Fruit fly (Drosophila melanogaster) whole organism, embryonic: ENCODE results near the gene CG6652.

Experiments
- Awh ChIP-seq: fragments of 200-800 bp; sonication (Bioruptor generic); IDR thresholded peaks from 2 replicates; pipeline ENCODE4, ENCODE4 v1.3.6; 2022; ENCODE audit warnings: missing biosample characterization, missing genetic modification characterization
- CG11247 ChIP-seq: fragments of 200-800 bp; sonication (Bioruptor generic); IDR thresholded peaks from 2 replicates; pipeline ENCODE4 v1.3.6; 2022; ENCODE audit warnings: missing biosample characterization, missing genetic modification characterization
- CG15011 ChIP-seq: fragments of 200-800 bp; sonication (Bioruptor generic); optimal IDR thresholded peaks from 3 replicates; lab custom pipeline; 2018; ENCODE audit warnings: missing biosample characterization, mild to moderate bottlenecking, missing genetic modification characterization
- CG1647 ChIP-seq: fragments of 200-800 bp; sonication (Bioruptor generic); optimal IDR thresholded peaks from 3 replicates; lab custom pipeline; 2016; ENCODE audit warnings: missing biosample characterization, missing genetic modification characterization
- CG17186 ChIP-seq: fragments of 200-800 bp; sonication (Bioruptor generic); optimal IDR thresholded peaks from 3 replicates; lab custom pipeline; 2017; ENCODE audit warnings: missing biosample characterization, missing genetic modification reagents, missing genetic modification characterization
- CG1792 ChIP-seq: fragments of 200-800 bp; sonication (Bioruptor generic); optimal IDR thresholded peaks from 2 replicates; lab custom pipeline; 2016; ENCODE audit warnings: missing biosample characterization, missing genetic modification characterization
- CG2875 ChIP-seq: fragments of 200-800 bp; sonication (Bioruptor generic); optimal IDR thresholded peaks from 2 replicates; lab custom pipeline; 2017; ENCODE audit warnings: missing biosample characterization, mild to moderate bottlenecking, missing genetic modification characterization, missing genetic modification reagents
- CG33557 ChIP-seq: fragments of 200-800 bp; sonication (Bioruptor generic); optimal IDR thresholded peaks from 2 replicates; lab custom pipeline; 2019; ENCODE audit warnings: missing biosample characterization, mild to moderate bottlenecking, missing genetic modification characterization, moderate library complexity
- CG34224 ChIP-seq: fragments of 200-800 bp; sonication (Bioruptor generic); IDR thresholded peaks from 3 replicates; pipeline ENCODE4 v1.3.6; 2022; ENCODE audit warnings: missing biosample characterization, missing genetic modification characterization; ENCODE audit not compliant: partially characterized antibody
- CG4730 ChIP-seq: fragments of 200-800 bp; sonication (Bioruptor generic); IDR thresholded peaks from 2 replicates; pipeline ENCODE4 v1.3.6; 2022; ENCODE audit warnings: missing biosample characterization, missing genetic modification characterization
- CG8290 ChIP-seq, 3 experiments: fragments of 200-800 bp; sonication (Bioruptor generic); optimal IDR thresholded peaks; 2 replicates each; lab custom pipeline; 2016 to 2019; ENCODE audit warnings: missing biosample characterization in 3 of 3, missing genetic modification characterization in 3 of 3, mild to moderate bottlenecking in 2 of 3, moderate library complexity in 1 of 3
- CG9932 ChIP-seq: fragments of 200-800 bp; sonication (Bioruptor generic); IDR thresholded peaks from 2 replicates; pipeline ENCODE4 v1.3.6; 2022; ENCODE audit warnings: missing biosample characterization, missing genetic modification characterization
- CTCF ChIP-seq: fragments of 200-800 bp; sonication (Bioruptor generic); optimal IDR thresholded peaks from 2 replicates; lab custom pipeline; 2017; ENCODE audit warnings: missing biosample characterization, mild to moderate bottlenecking, missing genetic modification characterization, moderate library complexity
- CrebB ChIP-seq: fragments of 200-800 bp; sonication (Bioruptor generic); optimal IDR thresholded peaks from 3 replicates; lab custom pipeline; 2018; ENCODE audit warnings: missing biosample characterization, mild to moderate bottlenecking, missing genetic modification characterization
- Dip3 ChIP-seq: fragments of 200-800 bp; sonication (Bioruptor generic); optimal IDR thresholded peaks from 3 replicates; lab custom pipeline; 2016; ENCODE audit warnings: missing biosample characterization, missing genetic modification characterization
- Doc3 ChIP-seq: fragments of 200-800 bp; sonication (Bioruptor generic); IDR thresholded peaks from 3 replicates; pipeline ENCODE4 v1.3.6; 2022; ENCODE audit warnings: missing biosample characterization, missing genetic modification characterization; ENCODE audit not compliant: partially characterized antibody
- Ets97D ChIP-seq: fragments of 200-800 bp; sonication (Bioruptor generic); optimal IDR thresholded peaks from 3 replicates; lab custom pipeline; 2016; ENCODE audit warnings: missing biosample characterization, missing genetic modification characterization
- HmgD ChIP-seq: fragments of 200-800 bp; sonication (Bioruptor generic); optimal IDR thresholded peaks from 3 replicates; lab custom pipeline; 2016; ENCODE audit warnings: missing biosample characterization, missing genetic modification characterization
- Jarid2 ChIP-seq: fragments of 200-800 bp; sonication (Bioruptor generic); optimal IDR thresholded peaks from 3 replicates; lab custom pipeline; 2017; ENCODE audit warnings: mild to moderate bottlenecking, missing biosample characterization, missing genetic modification reagents, missing genetic modification characterization
- MBD-R2 ChIP-seq: fragments of 200-800 bp; sonication (Bioruptor generic); IDR thresholded peaks from 2 replicates; pipeline ENCODE4 v1.3.6; 2022; ENCODE audit warnings: missing biosample characterization, missing genetic modification characterization
- Mes4 ChIP-seq: fragments of 200-800 bp; sonication (Bioruptor generic); optimal IDR thresholded peaks from 2 replicates; lab custom pipeline; 2016; ENCODE audit warnings: missing biosample characterization, missing genetic modification characterization
- Opbp ChIP-seq: fragments of 200-800 bp; sonication (Bioruptor generic); IDR thresholded peaks from 3 replicates; pipeline ENCODE4 v1.3.6; 2022; ENCODE audit warnings: missing biosample characterization, missing genetic modification characterization; ENCODE audit not compliant: partially characterized antibody
- Ptx1 ChIP-seq: fragments of 200-800 bp; sonication (Bioruptor generic); IDR thresholded peaks from 2 replicates; pipeline ENCODE4 v1.3.6; 2022; ENCODE audit warnings: missing biosample characterization, missing genetic modification characterization
- Ravus ChIP-seq: fragments of 200-800 bp; sonication (Bioruptor generic); IDR thresholded peaks from 2 replicates; pipeline ENCODE4 v1.3.6; 2022; ENCODE audit warnings: missing biosample characterization, missing genetic modification characterization
- Rx ChIP-seq: fragments of 200-800 bp; sonication (Bioruptor generic); IDR thresholded peaks from 2 replicates; pipeline ENCODE4 v1.3.6; 2022; ENCODE audit warnings: missing biosample characterization, missing genetic modification characterization
- Sry-δ ChIP-seq: fragments of 200-800 bp; sonication (Bioruptor generic); optimal IDR thresholded peaks from 2 replicates; lab custom pipeline; 2016; ENCODE audit warnings: missing biosample characterization, missing genetic modification characterization
- Usf ChIP-seq: fragments of 200-800 bp; sonication (Bioruptor generic); optimal IDR thresholded peaks from 2 replicates; lab custom pipeline; 2017; ENCODE audit warnings: missing genotype, missing biosample characterization, missing genetic modification characterization
- ara ChIP-seq: fragments of 200-800 bp; sonication (Bioruptor generic); IDR thresholded peaks from 2 replicates; pipeline ENCODE4 v1.3.6; 2022; ENCODE audit warnings: missing biosample characterization, missing genetic modification characterization
- bbx ChIP-seq: fragments of 200-800 bp; sonication (Bioruptor generic); IDR thresholded peaks from 2 replicates; pipeline ENCODE4 v1.3.6; 2022; ENCODE audit warnings: missing biosample characterization, missing genetic modification characterization; ENCODE audit not compliant: partially characterized antibody
- bigmax ChIP-seq: fragments of 200-800 bp; sonication (Bioruptor generic); optimal IDR thresholded peaks from 2 replicates; lab custom pipeline; 2018; ENCODE audit warnings: missing biosample characterization, mild to moderate bottlenecking, missing genetic modification characterization
- chinmo ChIP-seq: fragments of 200-800 bp; sonication (Bioruptor generic); IDR thresholded peaks from 4 replicates; pipeline ENCODE4 v1.3.6; 2022; ENCODE audit warnings: missing biosample characterization, missing genetic modification characterization; ENCODE audit not compliant: partially characterized antibody
- crp ChIP-seq, 2 experiments: fragments of 200-800 bp; sonication (Bioruptor generic); optimal IDR thresholded peaks; 2 replicates in 1 of 2; 3 replicates in 1 of 2; lab custom pipeline; 2017; ENCODE audit warnings: missing biosample characterization in 2 of 2, missing genetic modification characterization in 2 of 2, mild to moderate bottlenecking in 1 of 2, moderate library complexity in 1 of 2
- da ChIP-seq: fragments of 200-800 bp; sonication (Bioruptor generic); optimal IDR thresholded peaks from 2 replicates; lab custom pipeline; 2016; ENCODE audit warnings: missing biosample characterization, missing genetic modification characterization
- danr ChIP-seq: fragments of 200-800 bp; sonication (Bioruptor generic); IDR thresholded peaks from 2 replicates; pipeline ENCODE4 v1.3.6; 2022; ENCODE audit warnings: missing biosample characterization, missing genetic modification characterization
- dati ChIP-seq: fragments of 200-800 bp; sonication (Bioruptor generic); IDR thresholded peaks from 2 replicates; pipeline ENCODE4 v1.3.6; 2022; ENCODE audit warnings: missing biosample characterization, missing genetic modification characterization
- oc ChIP-seq: fragments of 200-800 bp; sonication (Bioruptor generic); optimal IDR thresholded peaks from 2 replicates; lab custom pipeline; 2018; ENCODE audit warnings: missing biosample characterization, mild to moderate bottlenecking, missing genetic modification characterization, moderate library complexity
- onecut ChIP-seq: fragments of 200-800 bp; sonication (Bioruptor generic); IDR thresholded peaks from 2 replicates; pipeline ENCODE4 v1.3.6; 2022; ENCODE audit warnings: missing biosample characterization, missing genetic modification characterization
- org-1 ChIP-seq: fragments of 200-800 bp; sonication (Bioruptor generic); optimal IDR thresholded peaks from 2 replicates; lab custom pipeline; 2017; ENCODE audit warnings: missing biosample characterization, missing genetic modification characterization
- pita ChIP-seq: fragments of 200-800 bp; sonication (Bioruptor generic); optimal IDR thresholded peaks from 2 replicates; lab custom pipeline; 2017; ENCODE audit warnings: missing biosample characterization, mild to moderate bottlenecking, missing genetic modification characterization
- sens-2 ChIP-seq: fragments of 200-800 bp; sonication (Bioruptor generic); IDR thresholded peaks from 2 replicates; pipeline ENCODE4 v1.3.6; 2022; ENCODE audit warnings: missing biosample characterization, missing genetic modification characterization
- slou ChIP-seq: fragments of 200-800 bp; sonication (Bioruptor generic); optimal IDR thresholded peaks from 3 replicates; lab custom pipeline; 2016; ENCODE audit warnings: missing biosample characterization, missing genetic modification characterization
- stwl ChIP-seq: fragments of 200-800 bp; sonication (Bioruptor generic); optimal IDR thresholded peaks from 3 replicates; lab custom pipeline; 2018; ENCODE audit warnings: missing biosample characterization, mild to moderate bottlenecking, missing genetic modification characterization, moderate library complexity
- tll ChIP-seq, 2 experiments: fragments of 200-800 bp in 1 of 2; fragments of >200 bp in 1 of 2; sonication (Bioruptor generic) in 1 of 2; optimal IDR thresholded peaks; 2 replicates each; lab custom pipeline; 2017 to 2019; ENCODE audit warnings: missing biosample characterization in 2 of 2, missing genetic modification characterization in 2 of 2, mild to moderate bottlenecking in 1 of 2, moderate library complexity in 1 of 2
- toy ChIP-seq: fragments of 200-800 bp; sonication (Bioruptor generic); IDR thresholded peaks from 2 replicates; pipeline ENCODE4 v1.3.6; 2022; ENCODE audit warnings: missing biosample characterization, missing genetic modification characterization
- tx ChIP-seq: fragments of 200-800 bp; sonication (Bioruptor generic); optimal IDR thresholded peaks from 2 replicates; lab custom pipeline; 2016; ENCODE audit warnings: missing biosample characterization, missing genetic modification characterization
- unc-4 ChIP-seq: fragments of 200-800 bp; sonication (Bioruptor generic); IDR thresholded peaks from 2 replicates; pipeline ENCODE4 v1.3.6; 2022; ENCODE audit warnings: missing biosample characterization, missing genetic modification characterization; ENCODE audit not compliant: partially characterized antibody
- unpg ChIP-seq: fragments of 200-800 bp; sonication (Bioruptor generic); optimal IDR thresholded peaks from 3 replicates; lab custom pipeline; 2018; ENCODE audit warnings: missing biosample characterization, mild to moderate bottlenecking, missing genetic modification characterization, moderate library complexity
- vnd ChIP-seq: fragments of 200-800 bp; sonication (Bioruptor generic); IDR thresholded peaks from 3 replicates; pipeline ENCODE4 v1.3.6; 2022; ENCODE audit warnings: missing biosample characterization, missing genetic modification characterization; ENCODE audit not compliant: partially characterized antibody
- zen ChIP-seq: fragments of 200-800 bp; sonication (Bioruptor generic); optimal IDR thresholded peaks from 3 replicates; lab custom pipeline; 2018; ENCODE audit warnings: missing biosample characterization, mild to moderate bottlenecking, missing genetic modification characterization, moderate library complexity

The CG6652 gene

DNA sequence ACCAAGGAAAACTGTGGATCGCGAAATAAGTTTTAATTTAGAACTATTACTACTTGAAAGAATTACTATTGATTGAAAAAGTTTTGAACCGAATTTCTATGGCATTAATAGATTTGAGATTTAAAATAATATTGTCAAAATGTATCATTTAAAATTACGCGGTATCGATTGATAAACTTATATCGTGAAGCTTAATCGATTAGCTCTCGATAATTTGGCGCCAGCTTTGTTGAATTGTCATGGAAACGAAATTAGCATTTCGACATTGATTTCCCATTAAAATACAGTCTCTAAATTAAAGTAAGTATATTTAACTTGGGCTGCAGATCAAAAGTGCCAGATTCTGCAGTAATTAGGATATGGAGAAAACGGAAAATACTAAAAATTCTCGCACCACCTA, 4.7 kb upstream of the CG6652 start, which contains the start of gene CG7730 (continued):
- no peak for TF ChIP-seq da
- TF ChIP-seq CG1792 (GFP tag; lab: Kevin White, UChicago), result no peak
- no peak for TF ChIP-seq ara (GFP tag; lab: Robert Waterston, UW)
- no peak for TF ChIP-seq CG11247 (GFP tag; lab: Robert Waterston, UW)
- TF ChIP-seq CG2875 (GFP tag; lab: Kevin White, UChicago), result no peak
- TF ChIP-seq unc-4, result 0 out of 2 replicates have a peak, but pooled peaks have one; percentile 45
- TF ChIP-seq CG8290 (GFP tag; optimal IDR thresholded peaks at IDR 0.05; lab: Kevin White, UChicago), result no peak
- TF ChIP-seq CG8290 (tag; optimal IDR thresholded peaks at IDR 0.05; lab: Kevin White, UChicago), result no peak
- peak; percentile 72 for TF ChIP-seq CG34224 (GFP tag; lab: Robert Waterston, UW)
- no peak for TF ChIP-seq unpg
- TF ChIP-seq bbx (GFP tag; lab: Robert Waterston, UW), result peak; percentile 58; the same call in 1 of the 2 replicates
- no peak for TF ChIP-seq dati (GFP tag; lab: Robert Waterston, UW)
- no peak for TF ChIP-seq Dip3 (GFP tag; lab: Kevin White, UChicago)
- no peak for TF ChIP-seq CG33557 (GFP tag; lab: Kevin White, UChicago)

DNA sequence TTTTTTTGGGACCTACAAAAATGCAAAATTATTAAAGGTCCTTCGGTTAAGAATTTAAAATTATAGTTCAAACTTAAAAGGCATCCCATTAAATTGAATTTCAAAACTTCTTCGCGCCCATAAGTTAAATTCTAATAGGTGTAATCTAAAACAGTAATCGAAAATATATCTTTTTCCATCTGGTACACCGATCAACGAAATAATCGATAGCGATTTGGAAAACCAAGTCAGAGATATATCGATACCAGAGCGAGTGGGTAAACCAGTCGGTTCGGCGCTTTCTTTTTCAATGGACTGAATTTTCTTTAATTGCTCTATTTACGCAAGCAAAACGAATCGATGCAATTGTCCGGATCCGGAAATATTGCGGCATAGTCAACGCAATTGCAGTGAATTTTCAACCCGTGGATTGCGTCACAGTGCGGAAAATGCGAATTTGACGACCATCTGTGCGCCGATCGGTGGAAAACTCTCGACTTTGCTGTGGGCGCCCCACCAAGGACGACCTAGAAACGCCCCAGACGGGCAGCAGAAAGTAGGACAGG, 1.5 kb upstream of the CG6652 start, which contains the start of gene Fit2:
Fit2 (plus strand) TSS at position 234 of the 545 bp plus-strand sequence.
- TF ChIP-seq Jarid2 (no peak), Usf (GFP tag; lab: Kevin White, UChicago) (no peak), Doc3 (GFP tag; lab: Robert Waterston, UW) (peak; percentile 95), zen (tag; lab: Kevin White, UChicago) (peak; percentile 11), Ptx1 (no peak), CG4730 (GFP tag; lab: Robert Waterston, UW) (no peak), onecut (GFP tag; lab: Robert Waterston, UW) (no peak), Mes4 (GFP tag; lab: Kevin White, UChicago) (no peak), Opbp (GFP tag; lab: Robert Waterston, UW) (peak; percentile 96; the same call in 2 of the 3 replicates), tx (GFP tag; lab: Kevin White, UChicago) (peak; percentile 20), sens-2 (GFP tag; lab: Robert Waterston, UW) (no peak), Awh (GFP tag; lab: Robert Waterston, UW) (no peak), oc (tag; lab: Kevin White, UChicago) (no peak), CTCF (GFP tag; lab: Kevin White, UChicago) (peak; percentile 34), CG1647 (no peak), danr (GFP tag; lab: Robert Waterston, UW) (no peak), CG9932 (GFP tag; lab: Robert Waterston, UW) (no peak), vnd (GFP tag; lab: Robert Waterston, UW) (peak; percentile 97), org-1 (GFP tag; lab: Kevin White, UChicago) (no peak), Sry-δ (GFP tag; lab: Kevin White, UChicago) (peak; percentile 75), CG8290 (GFP tag; optimal IDR thresholded peaks at IDR 0.05; lab: Kevin White, UChicago) (no peak), CG8290 (tag; optimal IDR thresholded peaks at IDR 0.05; lab: Kevin White, UChicago) (no peak), CG15011 (no peak), chinmo (GFP tag; lab: Robert Waterston, UW) (peak; percentile 99), stwl (tag; lab: Kevin White, UChicago) (peak; percentile 71), tll (GFP tag; optimal IDR thresholded peaks at IDR 0.05; lab: Kevin White, UChicago) (no peak), toy (GFP tag; lab: Robert Waterston, UW) (no peak), crp (GFP tag; optimal IDR thresholded peaks at IDR 0.05; lab: Kevin White, UChicago) (peak in 1 of 2 experiments; percentile 49), CrebB (tag; lab: Kevin White, UChicago) (no peak), Ravus (GFP tag; lab: Robert Waterston, UW) (no peak), bigmax (GFP tag; lab: Kevin White, UChicago) (no peak), Rx (GFP tag; lab: Robert Waterston, UW) (no peak), Ets97D (peak; percentile 7), CG17186 (GFP tag; lab: Kevin White, UChicago) (no peak), slou (GFP tag; lab: Kevin White, UChicago) (no peak), CG34224 (GFP tag; lab: Robert Waterston, UW) (peak; percentile 100), pita (GFP tag; lab: Kevin White, UChicago) (no peak), HmgD (GFP tag; lab: Kevin White, UChicago) (no peak), MBD-R2 (GFP tag; lab: Robert Waterston, UW) (peak; percentile 59)
